Worm (Caenorhabditis elegans) whole organism, L4 larva: ENCODE measurements around the gene Y40B10A.9.

Experiments used
- ama-1 ChIP-seq: fragments of 150-350 bp; optimal IDR thresholded peaks from 2 replicates; lab custom pipeline; 2014; ENCODE audit warnings: inconsistent platforms, mixed read lengths
- nhr-77 ChIP-seq: fragments of 150-350 bp; optimal IDR thresholded peaks from 2 replicates; lab custom pipeline; 2014; ENCODE audit warnings: missing biosample characterization, missing genetic modification characterization
- snpc-4 ChIP-seq: fragments of 150-350 bp; optimal IDR thresholded peaks from 2 replicates; lab custom pipeline; 2014; ENCODE audit warnings: missing biosample characterization, missing genetic modification characterization

DNA sequence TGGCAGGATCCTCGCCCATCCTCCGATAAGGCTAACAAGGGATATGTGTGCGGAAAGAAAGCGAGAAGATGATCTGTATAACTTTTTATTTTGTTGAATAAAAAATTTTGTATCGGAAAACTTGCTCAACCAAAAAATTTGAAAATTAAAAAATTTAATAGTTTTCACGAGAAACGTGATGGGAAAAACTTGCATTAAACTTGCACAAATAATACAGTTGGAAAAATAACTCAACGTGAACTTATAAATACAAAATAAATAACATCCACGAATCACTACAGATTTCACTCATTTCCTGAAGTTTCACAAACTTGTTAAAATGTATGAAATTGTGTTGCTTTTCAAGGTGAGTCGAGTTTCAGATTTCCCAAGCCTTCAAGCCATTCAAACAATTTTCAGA, 26.3 kb upstream of the Y40B10A.9 start, which contains the start of gene F36F12.7:
- TF ChIP-seq ama-1 (lab: Kevin White, UChicago) = no peak
- no peak for TF ChIP-seq snpc-4 (tag; lab: Kevin White, UChicago)
- no peak for TF ChIP-seq nhr-77
